Fruit fly (Drosophila melanogaster) whole organism, embryonic: ENCODE data around the gene tth.

Source experiments
- Atf6 ChIP-seq: fragments of 200-800 bp; sonication (Bioruptor generic); IDR thresholded peaks from 2 replicates; pipeline ENCODE4 v1.3.6; 2022; ENCODE audit warnings: missing biosample characterization, missing genetic modification characterization
- Blimp-1 ChIP-seq: fragments of 200-800 bp; sonication (Bioruptor generic); optimal IDR thresholded peaks from 3 replicates; lab custom pipeline; 2018; ENCODE audit warnings: missing biosample characterization, missing genetic modification characterization, mild to moderate bottlenecking, moderate library complexity, missing genetic modification reagents
- BtbVII ChIP-seq: fragments of 200-800 bp; sonication (Bioruptor generic); optimal IDR thresholded peaks from 3 replicates; lab custom pipeline; 2017; ENCODE audit warnings: missing biosample characterization, mild to moderate bottlenecking, missing genetic modification characterization
- CG10462 ChIP-seq: fragments of 200-800 bp; sonication (Bioruptor generic); optimal IDR thresholded peaks from 2 replicates; lab custom pipeline; 2016; ENCODE audit warnings: missing biosample characterization, missing genetic modification characterization
- CG14014 ChIP-seq: fragments of 200-800 bp; sonication (Bioruptor generic); IDR thresholded peaks from 2 replicates; pipeline ENCODE4 v1.3.6; 2022; ENCODE audit warnings: missing biosample characterization, missing genetic modification characterization
- CG14965 ChIP-seq: fragments of 200-800 bp; sonication (Bioruptor generic); optimal IDR thresholded peaks from 2 replicates; lab custom pipeline; 2016; ENCODE audit warnings: missing biosample characterization, missing genetic modification characterization, borderline replicate concordance
- CG15479 ChIP-seq: fragments of 200-800 bp; sonication (Bioruptor generic); optimal IDR thresholded peaks from 3 replicates; lab custom pipeline; 2019; ENCODE audit warnings: missing biosample characterization, mild to moderate bottlenecking, missing genetic modification characterization, moderate library complexity
- CG15696 ChIP-seq: fragments of 200-800 bp; sonication (Bioruptor generic); optimal IDR thresholded peaks from 2 replicates; lab custom pipeline; 2019; ENCODE audit warnings: missing biosample characterization, mild to moderate bottlenecking, missing genetic modification characterization, moderate library complexity
- CG17568 ChIP-seq: fragments of 200-800 bp; sonication (Bioruptor generic); optimal IDR thresholded peaks from 2 replicates; lab custom pipeline; 2018; ENCODE audit warnings: missing biosample characterization, mild to moderate bottlenecking, missing genetic modification characterization, moderate library complexity
- CG18619 ChIP-seq: fragments of 200-800 bp; sonication (Bioruptor generic); optimal IDR thresholded peaks from 3 replicates; lab custom pipeline; 2017; ENCODE audit warnings: missing biosample characterization, mild to moderate bottlenecking, missing genetic modification characterization
- CG2875 ChIP-seq: fragments of 200-800 bp; sonication (Bioruptor generic); optimal IDR thresholded peaks from 2 replicates; lab custom pipeline; 2017; ENCODE audit warnings: missing biosample characterization, mild to moderate bottlenecking, missing genetic modification characterization, missing genetic modification reagents
- CG30020 ChIP-seq: fragments of 200-800 bp; optimal IDR thresholded peaks from 2 replicates; lab custom pipeline; 2019; ENCODE audit warnings: missing biosample characterization, mild to moderate bottlenecking, missing genetic modification characterization, moderate library complexity
- CG30431 ChIP-seq: fragments of 200-800 bp; sonication (Bioruptor generic); optimal IDR thresholded peaks from 2 replicates; lab custom pipeline; 2017; ENCODE audit warnings: missing biosample characterization, missing genetic modification characterization
- CG3065 ChIP-seq: fragments of 200-800 bp; sonication (Bioruptor generic); optimal IDR thresholded peaks from 2 replicates; lab custom pipeline; 2016; ENCODE audit warnings: missing biosample characterization, missing genetic modification characterization
- CG32767 ChIP-seq: fragments of 200-800 bp; sonication (Bioruptor generic); IDR thresholded peaks from 2 replicates; pipeline ENCODE4 v1.3.6; 2022; ENCODE audit warnings: missing biosample characterization, missing genetic modification characterization
- CG3407 ChIP-seq: fragments of 200-800 bp; sonication (Bioruptor generic); optimal IDR thresholded peaks from 2 replicates; lab custom pipeline; 2018; ENCODE audit warnings: missing biosample characterization, mild to moderate bottlenecking, missing genetic modification characterization
- CG3995 ChIP-seq: fragments of 200-800 bp; sonication (Bioruptor generic); optimal IDR thresholded peaks from 3 replicates; lab custom pipeline; 2016; ENCODE audit warnings: missing biosample characterization, missing genetic modification characterization
- CG6689 ChIP-seq: fragments of 200-800 bp; sonication (Bioruptor generic); IDR thresholded peaks from 2 replicates; pipeline ENCODE4 v1.3.6; 2022; ENCODE audit warnings: missing biosample characterization, missing genetic modification characterization
- CG7357 ChIP-seq: fragments of 200-800 bp; sonication (Bioruptor generic); IDR thresholded peaks from 3 replicates; pipeline ENCODE4 v1.3.6; 2022; ENCODE audit warnings: missing biosample characterization, missing genetic modification characterization
- CG8359 ChIP-seq: fragments of 200-800 bp; sonication (Bioruptor generic); optimal IDR thresholded peaks from 2 replicates; lab custom pipeline; 2017; ENCODE audit warnings: missing biosample characterization, mild to moderate bottlenecking, missing genetic modification characterization, borderline replicate concordance
- CG8765 ChIP-seq: fragments of 200-800 bp; sonication (Bioruptor generic); IDR thresholded peaks from 2 replicates; pipeline ENCODE4 v1.3.6; 2022; ENCODE audit warnings: missing biosample characterization, missing genetic modification characterization
- CG8924 ChIP-seq: fragments of 200-800 bp; optimal IDR thresholded peaks from 3 replicates; lab custom pipeline; 2019; ENCODE audit warnings: missing biosample characterization, mild to moderate bottlenecking, missing genetic modification characterization, moderate library complexity
- Doc2 ChIP-seq: fragments of 200-800 bp; sonication (Bioruptor generic); IDR thresholded peaks from 2 replicates; pipeline ENCODE4 v1.3.6; 2022; ENCODE audit warnings: missing biosample characterization, missing genetic modification characterization
- Doc3 ChIP-seq: fragments of 200-800 bp; sonication (Bioruptor generic); IDR thresholded peaks from 3 replicates; pipeline ENCODE4 v1.3.6; 2022; ENCODE audit warnings: missing biosample characterization, missing genetic modification characterization; ENCODE audit not compliant: partially characterized antibody
- ERR ChIP-seq: fragments of 200-800 bp; sonication (Bioruptor generic); optimal IDR thresholded peaks from 2 replicates; lab custom pipeline; 2016; ENCODE audit warnings: missing biosample characterization, missing genetic modification characterization
- GATAe ChIP-seq: fragments of 200-800 bp; sonication (Bioruptor generic); conservative IDR thresholded peaks from 2 replicates; pipeline ENCODE4 v1.3.6; 2022; ENCODE audit warnings: missing biosample characterization, missing genetic modification characterization
- H2.0 ChIP-seq: fragments of 200-800 bp; sonication (Bioruptor generic); IDR thresholded peaks from 2 replicates; pipeline ENCODE4 v1.3.6; 2022; ENCODE audit warnings: missing biosample characterization, missing genetic modification characterization
- HLHmδ ChIP-seq: fragments of 200-800 bp; sonication (Bioruptor generic); optimal IDR thresholded peaks from 2 replicates; lab custom pipeline; 2018; ENCODE audit warnings: missing biosample characterization, mild to moderate bottlenecking, missing genetic modification characterization, moderate library complexity
- Kr ChIP-seq: fragments of 200-800 bp; sonication (Bioruptor generic); optimal IDR thresholded peaks from 2 replicates; lab custom pipeline; 2017; ENCODE audit warnings: missing biosample characterization, mild to moderate bottlenecking, missing genetic modification characterization
- Lim3 ChIP-seq: fragments of 200-800 bp; sonication (Bioruptor generic); IDR thresholded peaks from 2 replicates; pipeline ENCODE4 v1.3.6; 2022; ENCODE audit warnings: missing biosample characterization, missing genetic modification characterization
- Mad ChIP-seq: fragments of 200-800 bp; sonication (Bioruptor generic); optimal IDR thresholded peaks from 2 replicates; lab custom pipeline; 2016; ENCODE audit warnings: missing biosample characterization, missing genetic modification characterization
- Tbp ChIP-seq: fragments of >200 bp; optimal IDR thresholded peaks from 2 replicates; lab custom pipeline; 2018; ENCODE audit warnings: missing biosample characterization, missing genetic modification characterization
- bab2 ChIP-seq: fragments of 200-800 bp; sonication (Bioruptor generic); optimal IDR thresholded peaks from 2 replicates; lab custom pipeline; 2016; ENCODE audit warnings: missing biosample characterization, missing genetic modification characterization
- chm ChIP-seq: fragments of 200-800 bp; sonication (Bioruptor generic); IDR thresholded peaks from 2 replicates; pipeline ENCODE4 v1.3.6; 2022; ENCODE audit warnings: missing biosample characterization, missing genetic modification characterization
- crc ChIP-seq: fragments of 200-800 bp; sonication (Bioruptor generic); optimal IDR thresholded peaks from 2 replicates; lab custom pipeline; 2016; ENCODE audit warnings: missing biosample characterization, missing genetic modification characterization
- cwo ChIP-seq: fragments of 200-800 bp; sonication (Bioruptor generic); optimal IDR thresholded peaks from 3 replicates; lab custom pipeline; 2017; ENCODE audit warnings: missing biosample characterization, missing genetic modification characterization, mild to moderate bottlenecking, moderate library complexity, missing genetic modification reagents
- dati ChIP-seq: fragments of 200-800 bp; sonication (Bioruptor generic); IDR thresholded peaks from 2 replicates; pipeline ENCODE4 v1.3.6; 2022; ENCODE audit warnings: missing biosample characterization, missing genetic modification characterization
- ewg ChIP-seq: fragments of 200-800 bp; sonication (Bioruptor generic); optimal IDR thresholded peaks from 3 replicates; lab custom pipeline; 2017; ENCODE audit warnings: mild to moderate bottlenecking, missing biosample characterization, missing genetic modification reagents, missing genetic modification characterization
- ftz-f1 ChIP-seq: fragments of 200-800 bp; sonication (Bioruptor generic); optimal IDR thresholded peaks from 2 replicates; lab custom pipeline; 2016; ENCODE audit warnings: missing biosample characterization, missing genetic modification characterization
- grn ChIP-seq: fragments of 200-800 bp; sonication (Bioruptor generic); optimal IDR thresholded peaks from 3 replicates; lab custom pipeline; 2017; ENCODE audit warnings: missing biosample characterization, missing genetic modification characterization
- hb ChIP-seq: fragments of 200-800 bp; sonication (Bioruptor generic); IDR thresholded peaks from 3 replicates; pipeline ENCODE4 v1.3.6; 2022; ENCODE audit warnings: missing biosample characterization, missing genetic modification characterization; ENCODE audit not compliant: partially characterized antibody
- insv ChIP-seq, 2 experiments: fragments of 200-800 bp; sonication (Bioruptor generic); optimal IDR thresholded peaks; 3 replicates each; lab custom pipeline; 2016 to 2018; ENCODE audit warnings: missing biosample characterization in 2 of 2, missing genetic modification characterization in 2 of 2
- lab ChIP-seq: fragments of 200-800 bp; sonication (Bioruptor generic); optimal IDR thresholded peaks from 3 replicates; lab custom pipeline; 2017; ENCODE audit warnings: missing biosample characterization, missing genetic modification characterization, mild to moderate bottlenecking, moderate library complexity, missing genetic modification reagents
- luna ChIP-seq: fragments of 200-800 bp; sonication (Bioruptor generic); optimal IDR thresholded peaks from 2 replicates; lab custom pipeline; 2016; ENCODE audit warnings: missing biosample characterization, missing genetic modification characterization
- pnt ChIP-seq: fragments of 200-800 bp; sonication (Bioruptor generic); optimal IDR thresholded peaks from 3 replicates; lab custom pipeline; 2016; ENCODE audit warnings: missing biosample characterization, missing genetic modification characterization
- sens ChIP-seq: fragments of 200-800 bp; sonication (Bioruptor generic); peaks from one replicate; lab custom pipeline; 2016; ENCODE audit warnings: missing biosample characterization, missing genetic modification characterization
- tll ChIP-seq, 2 experiments: fragments of 200-800 bp in 1 of 2; fragments of >200 bp in 1 of 2; sonication (Bioruptor generic) in 1 of 2; optimal IDR thresholded peaks; 2 replicates each; lab custom pipeline; 2017 to 2019; ENCODE audit warnings: missing biosample characterization in 2 of 2, missing genetic modification characterization in 2 of 2, mild to moderate bottlenecking in 1 of 2, moderate library complexity in 1 of 2
- trem ChIP-seq: fragments of 200-800 bp; optimal IDR thresholded peaks from 3 replicates; lab custom pipeline; 2019; ENCODE audit warnings: missing biosample characterization, mild to moderate bottlenecking, missing genetic modification characterization, moderate library complexity
- vnd ChIP-seq: fragments of 200-800 bp; sonication (Bioruptor generic); IDR thresholded peaks from 3 replicates; pipeline ENCODE4 v1.3.6; 2022; ENCODE audit warnings: missing biosample characterization, missing genetic modification characterization; ENCODE audit not compliant: partially characterized antibody
- z ChIP-seq: fragments of 200-800 bp; sonication (Bioruptor generic); IDR thresholded peaks from 3 replicates; pipeline ENCODE4 v1.3.6; 2022; ENCODE audit warnings: missing biosample characterization, missing genetic modification characterization

The tth gene

dm6 chrX:13633298-13633891 is 17.0 kb upstream of the tth start (continued):
- no peak for TF ChIP-seq chm (GFP tag; lab: Robert Waterston, UW)
- TF ChIP-seq CG3995 (GFP tag; lab: Kevin White, UChicago): no peak
- TF ChIP-seq CG10462: no peak
- no peak for TF ChIP-seq CG18619 (GFP tag; lab: Kevin White, UChicago)
- no peak for TF ChIP-seq CG8924 (tag; lab: Kevin White, UChicago)
- peak; percentile 1 for TF ChIP-seq crc (GFP tag; lab: Kevin White, UChicago)
- TF ChIP-seq CG17568 (GFP tag; lab: Kevin White, UChicago): no peak
- TF ChIP-seq Blimp-1 (GFP tag; lab: Kevin White, UChicago): no peak
- TF ChIP-seq CG7357 (GFP tag; lab: Robert Waterston, UW): no peak
- no peak for TF ChIP-seq CG30431 (GFP tag; lab: Kevin White, UChicago)
- TF ChIP-seq Kr (GFP tag; lab: Kevin White, UChicago): peak; percentile 46
- TF ChIP-seq ewg (GFP tag; lab: Kevin White, UChicago): no peak
- TF ChIP-seq CG6689: no peak
- peak; percentile 81 for TF ChIP-seq cwo
- no peak for TF ChIP-seq CG15696 (tag; lab: Kevin White, UChicago)
- peak; percentile 59 for TF ChIP-seq CG15479 (GFP tag; lab: Kevin White, UChicago)
- no peak for TF ChIP-seq Doc3 (GFP tag; lab: Robert Waterston, UW)
- peak in 1 of 2 experiments; percentile 21 for TF ChIP-seq tll (GFP tag; optimal IDR thresholded peaks at IDR 0.05; lab: Kevin White, UChicago)
- TF ChIP-seq sens: peak; percentile 87
- TF ChIP-seq CG3407 (GFP tag; lab: Kevin White, UChicago): no peak
- no peak for TF ChIP-seq GATAe (GFP tag; lab: Robert Waterston, UW)
- TF ChIP-seq BtbVII (GFP tag; lab: Kevin White, UChicago): no peak
- no peak for TF ChIP-seq trem (tag; lab: Kevin White, UChicago)
- no peak for TF ChIP-seq lab (GFP tag; lab: Kevin White, UChicago)
- no peak for TF ChIP-seq bab2 (GFP tag; lab: Kevin White, UChicago)
- TF ChIP-seq Mad: no peak
- TF ChIP-seq CG8359 (GFP tag; lab: Kevin White, UChicago): no peak
- no peak for TF ChIP-seq Lim3
- no peak for TF ChIP-seq CG14014
- no peak for TF ChIP-seq CG32767
- no peak for TF ChIP-seq z (GFP tag; lab: Robert Waterston, UW)
- no peak for TF ChIP-seq luna (GFP tag; lab: Kevin White, UChicago)
- no peak for TF ChIP-seq Doc2 (GFP tag; lab: Robert Waterston, UW)
- no peak for TF ChIP-seq vnd (GFP tag; lab: Robert Waterston, UW)
- TF ChIP-seq HLHmδ: no peak
- TF ChIP-seq grn (GFP tag; lab: Kevin White, UChicago): no peak
- TF ChIP-seq CG3065 (GFP tag; lab: Kevin White, UChicago): no peak
- no peak for TF ChIP-seq dati (GFP tag; lab: Robert Waterston, UW)
- TF ChIP-seq CG30020 (tag; lab: Kevin White, UChicago): no peak
- TF ChIP-seq hb: no peak
- no peak for TF ChIP-seq CG8765 (GFP tag; lab: Robert Waterston, UW)
- TF ChIP-seq pnt (GFP tag; lab: Kevin White, UChicago): no peak
- TF ChIP-seq CG2875 (GFP tag; lab: Kevin White, UChicago): no peak
- TF ChIP-seq insv (GFP tag; optimal IDR thresholded peaks at IDR 0.05; lab: Kevin White, UChicago): no peak
- TF ChIP-seq ERR (GFP tag; lab: Kevin White, UChicago): no peak
- no peak for TF ChIP-seq H2.0 (GFP tag; lab: Robert Waterston, UW)
- TF ChIP-seq CG14965 (GFP tag; lab: Kevin White, UChicago): no peak
- TF ChIP-seq Atf6 (GFP tag; lab: Robert Waterston, UW): no peak
- TF ChIP-seq Tbp (GFP tag; lab: Kevin White, UChicago): no peak
- no peak for TF ChIP-seq ftz-f1 (GFP tag; lab: Kevin White, UChicago)
